Fruit fly (Drosophila melanogaster) whole organism, embryonic: ENCODE data around the gene DnaJ-H.

Experiments used
- ATbp ChIP-seq: fragments of 200-800 bp; sonication (Bioruptor generic); optimal IDR thresholded peaks from 2 replicates; lab custom pipeline; 2017; ENCODE audit warnings: missing biosample characterization, mild to moderate bottlenecking, missing genetic modification characterization, missing genetic modification reagents
- CG10543 ChIP-seq: fragments of 200-800 bp; sonication (Bioruptor generic); optimal IDR thresholded peaks from 3 replicates; lab custom pipeline; 2017; ENCODE audit warnings: missing biosample characterization, mild to moderate bottlenecking, missing genetic modification characterization, moderate library complexity
- CG11695 ChIP-seq: fragments of 200-800 bp; sonication (Bioruptor generic); IDR thresholded peaks from 3 replicates; pipeline ENCODE4 v1.3.6; 2022; ENCODE audit warnings: missing biosample characterization, missing genetic modification characterization
- CG12236 ChIP-seq: fragments of 200-800 bp; sonication (Bioruptor generic); optimal IDR thresholded peaks from 2 replicates; lab custom pipeline; 2016; ENCODE audit warnings: missing biosample characterization, missing genetic modification characterization
- CG15696 ChIP-seq: fragments of 200-800 bp; sonication (Bioruptor generic); optimal IDR thresholded peaks from 2 replicates; lab custom pipeline; 2019; ENCODE audit warnings: missing biosample characterization, mild to moderate bottlenecking, missing genetic modification characterization, moderate library complexity
- CG1647 ChIP-seq: fragments of 200-800 bp; sonication (Bioruptor generic); optimal IDR thresholded peaks from 3 replicates; lab custom pipeline; 2016; ENCODE audit warnings: missing biosample characterization, missing genetic modification characterization
- CG17359 ChIP-seq: fragments of 200-800 bp; sonication (Bioruptor generic); optimal IDR thresholded peaks from 3 replicates; lab custom pipeline; 2018; ENCODE audit warnings: missing biosample characterization, mild to moderate bottlenecking, missing genetic modification characterization, moderate library complexity
- CG17612 ChIP-seq: fragments of 200-800 bp; sonication (Bioruptor generic); IDR thresholded peaks from 2 replicates; pipeline ENCODE4 v1.3.6; 2022; ENCODE audit warnings: missing biosample characterization, missing genetic modification characterization
- CG2120 ChIP-seq: fragments of 200-800 bp; sonication (Bioruptor generic); optimal IDR thresholded peaks from 3 replicates; lab custom pipeline; 2016; ENCODE audit warnings: missing biosample characterization, missing genetic modification characterization
- CG2889 ChIP-seq: fragments of 200-800 bp; sonication (Bioruptor generic); IDR thresholded peaks from 3 replicates; pipeline ENCODE4 v1.3.6; 2022; ENCODE audit warnings: missing biosample characterization, missing genetic modification characterization
- CG31365 ChIP-seq: fragments of 200-800 bp; sonication (Bioruptor generic); optimal IDR thresholded peaks from 2 replicates; lab custom pipeline; 2018; ENCODE audit warnings: missing biosample characterization, mild to moderate bottlenecking, missing genetic modification characterization
- CG4617 ChIP-seq: fragments of 200-800 bp; sonication (Bioruptor generic); optimal IDR thresholded peaks from 3 replicates; lab custom pipeline; 2016; ENCODE audit warnings: missing biosample characterization, missing genetic modification characterization, borderline replicate concordance
- CG4707 ChIP-seq: fragments of 200-800 bp; sonication (Bioruptor generic); optimal IDR thresholded peaks from 2 replicates; lab custom pipeline; 2018; ENCODE audit warnings: missing biosample characterization, mild to moderate bottlenecking, missing genetic modification characterization, moderate library complexity
- CG5953 ChIP-seq: fragments of 200-800 bp; sonication (Bioruptor generic); IDR thresholded peaks from 2 replicates; pipeline ENCODE4 v1.3.6; 2022; ENCODE audit warnings: missing biosample characterization, missing genetic modification characterization
- CG6654 ChIP-seq: fragments of 200-800 bp; sonication (Bioruptor generic); optimal IDR thresholded peaks from 2 replicates; lab custom pipeline; 2017; ENCODE audit warnings: missing biosample characterization, mild to moderate bottlenecking, missing genetic modification characterization
- CG6683 ChIP-seq: fragments of 200-800 bp; sonication (Bioruptor generic); optimal IDR thresholded peaks from 2 replicates; lab custom pipeline; 2017; ENCODE audit warnings: missing biosample characterization, mild to moderate bottlenecking, missing genetic modification characterization, missing genetic modification reagents
- CG6765 ChIP-seq: fragments of 200-800 bp; sonication (Bioruptor generic); optimal IDR thresholded peaks from 3 replicates; lab custom pipeline; 2017; ENCODE audit warnings: missing biosample characterization, mild to moderate bottlenecking, missing genetic modification characterization
- CG7987 ChIP-seq: fragments of 200-800 bp; sonication (Bioruptor generic); optimal IDR thresholded peaks from 2 replicates; lab custom pipeline; 2018; ENCODE audit warnings: missing biosample characterization, mild to moderate bottlenecking, missing genetic modification characterization, moderate library complexity
- CG8388 ChIP-seq: fragments of 200-800 bp; sonication (Bioruptor generic); optimal IDR thresholded peaks from 2 replicates; lab custom pipeline; 2019; ENCODE audit warnings: missing biosample characterization, mild to moderate bottlenecking, missing genetic modification characterization, moderate library complexity
- CG9876 ChIP-seq: fragments of 200-800 bp; sonication (Bioruptor generic); optimal IDR thresholded peaks from 2 replicates; lab custom pipeline; 2016; ENCODE audit warnings: missing biosample characterization, missing genetic modification characterization
- CoRest ChIP-seq: fragments of 200-800 bp; sonication (Bioruptor generic); optimal IDR thresholded peaks from 3 replicates; lab custom pipeline; 2018; ENCODE audit warnings: missing biosample characterization, mild to moderate bottlenecking, missing genetic modification characterization, moderate library complexity
- Kr ChIP-seq: fragments of 200-800 bp; sonication (Bioruptor generic); optimal IDR thresholded peaks from 2 replicates; lab custom pipeline; 2017; ENCODE audit warnings: missing biosample characterization, mild to moderate bottlenecking, missing genetic modification characterization
- Meics ChIP-seq: fragments of 200-800 bp; sonication (Bioruptor generic); optimal IDR thresholded peaks from 2 replicates; lab custom pipeline; 2017; ENCODE audit warnings: missing biosample characterization, mild to moderate bottlenecking, missing genetic modification characterization
- Mrtf ChIP-seq: fragments of 200-800 bp; sonication (Bioruptor generic); IDR thresholded peaks from 3 replicates; pipeline ENCODE4 v1.3.6; 2022; ENCODE audit warnings: missing biosample characterization, missing genetic modification characterization
- Nf-YA ChIP-seq: fragments of 200-800 bp; sonication (Bioruptor generic); IDR thresholded peaks from 2 replicates; pipeline ENCODE4 v1.3.6; 2022; ENCODE audit warnings: missing biosample characterization, missing genetic modification characterization
- PHDP ChIP-seq: fragments of 200-800 bp; sonication (Bioruptor generic); optimal IDR thresholded peaks from 3 replicates; lab custom pipeline; 2018; ENCODE audit warnings: missing biosample characterization, mild to moderate bottlenecking, missing genetic modification characterization, moderate library complexity
- Taf1 ChIP-seq: fragments of 200-800 bp; sonication (Bioruptor generic); IDR thresholded peaks from 2 replicates; pipeline ENCODE4 v1.3.6; 2022; ENCODE audit warnings: missing biosample characterization, missing genetic modification characterization
- Vsx1 ChIP-seq: fragments of 200-800 bp; sonication (Bioruptor generic); optimal IDR thresholded peaks from 2 replicates; lab custom pipeline; 2017; ENCODE audit warnings: missing biosample characterization, mild to moderate bottlenecking, missing genetic modification characterization, missing genetic modification reagents
- ac ChIP-seq: fragments of 200-800 bp; sonication (Bioruptor generic); optimal IDR thresholded peaks from 3 replicates; lab custom pipeline; 2017; ENCODE audit warnings: missing biosample characterization, mild to moderate bottlenecking, missing genetic modification characterization
- al ChIP-seq: fragments of 200-800 bp; sonication (Bioruptor generic); IDR thresholded peaks from 2 replicates; pipeline ENCODE4 v1.3.6; 2022; ENCODE audit warnings: missing biosample characterization, missing genetic modification characterization
- ap ChIP-seq: fragments of 200-800 bp; sonication (Bioruptor generic); IDR thresholded peaks from 2 replicates; pipeline ENCODE4 v1.3.6; 2022; ENCODE audit warnings: missing biosample characterization, missing genetic modification characterization
- ash1 ChIP-seq: fragments of 200-800 bp; sonication (Bioruptor generic); optimal IDR thresholded peaks from 2 replicates; lab custom pipeline; 2018; ENCODE audit warnings: missing biosample characterization, mild to moderate bottlenecking, missing genetic modification characterization
- btn ChIP-seq: fragments of 200-800 bp; sonication (Bioruptor generic); optimal IDR thresholded peaks from 2 replicates; lab custom pipeline; 2016; ENCODE audit warnings: missing biosample characterization, missing genetic modification characterization
- cad ChIP-seq: fragments of >200 bp; optimal IDR thresholded peaks from 2 replicates; lab custom pipeline; 2017; ENCODE audit warnings: missing biosample characterization, missing genetic modification characterization
- caup ChIP-seq: fragments of 200-800 bp; sonication (Bioruptor generic); optimal IDR thresholded peaks from 3 replicates; lab custom pipeline; 2017; ENCODE audit warnings: missing biosample characterization, mild to moderate bottlenecking, missing genetic modification characterization, moderate library complexity; ENCODE audit not compliant: severe bottlenecking
- dan ChIP-seq: fragments of 200-800 bp; sonication (Bioruptor generic); IDR thresholded peaks from 2 replicates; pipeline ENCODE4 v1.3.6; 2022; ENCODE audit warnings: missing biosample characterization, missing genetic modification characterization
- dati ChIP-seq: fragments of 200-800 bp; sonication (Bioruptor generic); IDR thresholded peaks from 2 replicates; pipeline ENCODE4 v1.3.6; 2022; ENCODE audit warnings: missing biosample characterization, missing genetic modification characterization
- dm ChIP-seq: fragments of 200-800 bp; sonication (Bioruptor generic); optimal IDR thresholded peaks from 3 replicates; lab custom pipeline; 2016; ENCODE audit warnings: missing biosample characterization, missing genetic modification characterization
- dmrt11E ChIP-seq: fragments of 200-800 bp; sonication (Bioruptor generic); optimal IDR thresholded peaks from 3 replicates; lab custom pipeline; 2018; ENCODE audit warnings: missing biosample characterization, mild to moderate bottlenecking, missing genetic modification characterization, moderate library complexity
- dpn ChIP-seq, 2 experiments: fragments of 200-800 bp; sonication (Bioruptor generic); optimal IDR thresholded peaks; 3 replicates each; lab custom pipeline; 2016; ENCODE audit warnings: missing biosample characterization in 2 of 2, missing genetic modification characterization in 2 of 2
- esg ChIP-seq: fragments of 200-800 bp; sonication (Bioruptor generic); conservative IDR thresholded peaks from 2 replicates; pipeline ENCODE4 v1.3.6; 2022; ENCODE audit warnings: missing biosample characterization, missing genetic modification characterization
- eve ChIP-seq, 2 experiments: fragments of >200 bp; optimal IDR thresholded peaks; 2 replicates each; lab custom pipeline; 2017; ENCODE audit warnings: missing biosample characterization in 2 of 2, missing genetic modification characterization in 2 of 2
- fru ChIP-seq: fragments of >200 bp; optimal IDR thresholded peaks from 2 replicates; lab custom pipeline; 2017
- pzg ChIP-seq: fragments of 200-800 bp; sonication (Bioruptor generic); optimal IDR thresholded peaks from 3 replicates; lab custom pipeline; 2018; ENCODE audit warnings: missing biosample characterization, mild to moderate bottlenecking, missing genetic modification characterization, moderate library complexity
- rib ChIP-seq: fragments of 200-800 bp; sonication (Bioruptor generic); IDR thresholded peaks from 2 replicates; pipeline ENCODE4 v1.3.6; 2022; ENCODE audit warnings: missing biosample characterization, missing genetic modification characterization
- row ChIP-seq: fragments of 200-800 bp; sonication (Bioruptor generic); IDR thresholded peaks from 3 replicates; pipeline ENCODE4 v1.3.6; 2022; ENCODE audit warnings: missing biosample characterization, missing genetic modification characterization
- sd ChIP-seq: fragments of 200-800 bp; sonication (Bioruptor generic); optimal IDR thresholded peaks from 3 replicates; lab custom pipeline; 2018; ENCODE audit warnings: missing biosample characterization, mild to moderate bottlenecking, missing genetic modification characterization, moderate library complexity
- sisA ChIP-seq: fragments of 200-800 bp; sonication (Bioruptor generic); IDR thresholded peaks from 2 replicates; pipeline ENCODE4 v1.3.6; 2022; ENCODE audit warnings: missing biosample characterization, missing genetic modification characterization
- tna ChIP-seq: fragments of 200-800 bp; sonication (Bioruptor generic); IDR thresholded peaks from 2 replicates; pipeline ENCODE4 v1.3.6; 2022; ENCODE audit warnings: missing biosample characterization, missing genetic modification characterization; ENCODE audit not compliant: partially characterized antibody
- unc-4 ChIP-seq: fragments of 200-800 bp; sonication (Bioruptor generic); IDR thresholded peaks from 2 replicates; pipeline ENCODE4 v1.3.6; 2022; ENCODE audit warnings: missing biosample characterization, missing genetic modification characterization; ENCODE audit not compliant: partially characterized antibody

DnaJ-H gene

DNA sequence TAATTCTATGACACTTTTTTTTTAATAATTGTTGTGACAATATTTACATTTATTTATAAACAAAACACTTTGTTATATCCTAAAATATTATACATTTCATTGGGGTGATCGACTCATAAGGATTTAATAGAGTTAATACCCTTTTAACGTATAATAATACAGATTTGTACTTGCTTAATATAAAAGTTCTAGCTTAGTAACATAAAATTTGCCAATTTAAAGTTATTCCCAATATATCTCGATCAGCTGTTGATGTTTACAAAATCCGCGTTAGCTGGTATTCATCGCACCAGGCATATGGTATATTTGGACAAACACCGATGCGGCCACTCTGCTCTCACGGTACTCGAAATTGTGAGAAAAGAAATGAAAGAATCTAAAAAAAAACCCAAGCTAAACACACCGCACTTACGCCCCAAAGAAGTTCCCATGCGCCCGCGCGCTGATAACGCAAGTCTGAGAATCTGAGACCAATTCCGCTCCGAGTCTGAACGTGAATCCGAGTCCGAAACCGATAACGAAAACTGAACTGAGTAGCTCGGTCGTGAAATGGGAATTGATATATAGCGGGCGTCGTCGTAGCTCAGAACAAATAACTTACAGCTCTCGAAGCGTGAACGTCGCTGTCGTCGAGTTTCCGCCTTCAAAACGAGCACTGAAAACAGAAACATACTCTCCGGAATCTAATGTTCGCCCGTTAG lies 37.7 kb upstream of the DnaJ-H start, which contains the start of gene Pect (continued):
- TF ChIP-seq Vsx1 (GFP tag; lab: Kevin White, UChicago) (no peak), CG4707 (GFP tag; lab: Kevin White, UChicago) (peak; percentile 44), dmrt11E (tag; lab: Kevin White, UChicago) (peak; percentile 37), al (0 out of 2 replicates have a peak, but pooled peaks have one; percentile 27), PHDP (tag; lab: Kevin White, UChicago) (no peak), tna (GFP tag; lab: Robert Waterston, UW) (no peak; the same call in 1 of the 2 replicates), cad (GFP tag; lab: Kevin White, UChicago) (no peak), CG11695 (GFP tag; lab: Robert Waterston, UW) (no peak), caup (GFP tag; lab: Kevin White, UChicago) (peak; percentile 30), CG8388 (GFP tag; lab: Kevin White, UChicago) (no peak), CG10543 (GFP tag; lab: Kevin White, UChicago) (peak; percentile 92), esg (GFP tag; lab: Robert Waterston, UW) (0 out of 2 replicates have a peak, but pooled peaks have one; percentile 9), CG9876 (no peak), CG15696 (tag; lab: Kevin White, UChicago) (no peak), pzg (GFP tag; lab: Kevin White, UChicago) (peak; percentile 58), dpn (GFP tag; optimal IDR thresholded peaks at IDR 0.05; lab: Kevin White, UChicago) (no peak), CG5953 (GFP tag; lab: Robert Waterston, UW) (no peak), Meics (GFP tag; lab: Kevin White, UChicago) (no peak), dati (GFP tag; lab: Robert Waterston, UW) (no peak), CG12236 (GFP tag; lab: Kevin White, UChicago) (no peak), CG2120 (GFP tag; lab: Kevin White, UChicago) (no peak), row (GFP tag; lab: Robert Waterston, UW) (peak; percentile 81), CG7987 (GFP tag; lab: Kevin White, UChicago) (no peak), ap (no peak), CG17359 (no peak), CG17612 (GFP tag; lab: Robert Waterston, UW) (no peak), sd (tag; lab: Kevin White, UChicago) (no peak), CG4617 (GFP tag; lab: Kevin White, UChicago) (no peak), ash1 (GFP tag; lab: Kevin White, UChicago) (no peak), sisA (no peak), CG6654 (no peak), CG31365 (tag; lab: Kevin White, UChicago) (no peak), Nf-YA (GFP tag; lab: Robert Waterston, UW) (no peak), CG1647 (GFP tag; lab: Kevin White, UChicago) (no peak), eve (GFP tag; optimal IDR thresholded peaks at IDR 0.05; lab: Kevin White, UChicago) (no peak), CG2889 (GFP tag; lab: Robert Waterston, UW) (no peak), Taf1 (no peak), btn (no peak), CG6765 (GFP tag; lab: Kevin White, UChicago) (peak; percentile 9), CG6683 (GFP tag; lab: Kevin White, UChicago) (no peak), dan (no peak), dm (peak; percentile 64), ATbp (GFP tag; lab: Kevin White, UChicago) (no peak), CoRest (tag; lab: Kevin White, UChicago) (peak; percentile 58), rib (no peak), unc-4 (GFP tag; lab: Robert Waterston, UW) (peak; percentile 60), Kr (GFP tag; lab: Kevin White, UChicago) (no peak), Mrtf (no peak), fru (no peak), ac (GFP tag; lab: Kevin White, UChicago) (no peak)
